Fruit fly (Drosophila melanogaster) whole organism, adult: ENCODE measurements around the gene gammaTub37C.
A peak's percentile ranks its signal among the peaks of the same experiment; 100 is the strongest.

Source experiments
- CG11617 ChIP-seq: fragments of 200-800 bp; sonication (Bioruptor generic); optimal IDR thresholded peaks from 2 replicates; lab custom pipeline; 2017; ENCODE audit warnings: mild to moderate bottlenecking, missing biosample characterization, missing genetic modification reagents, missing genetic modification characterization
- CG12768 ChIP-seq: fragments of 200-800 bp; sonication (Bioruptor generic); optimal IDR thresholded peaks from 2 replicates; lab custom pipeline; 2017; ENCODE audit warnings: missing biosample characterization, missing genetic modification characterization, mild to moderate bottlenecking, moderate library complexity, missing genetic modification reagents
- CG14711 ChIP-seq: fragments of 200-800 bp; sonication (Bioruptor generic); optimal IDR thresholded peaks from 2 replicates; lab custom pipeline; 2018; ENCODE audit warnings: missing biosample characterization, mild to moderate bottlenecking, missing genetic modification characterization, moderate library complexity
- CG1620 ChIP-seq: fragments of 200-800 bp; sonication (Bioruptor generic); optimal IDR thresholded peaks from 2 replicates; lab custom pipeline; 2016; ENCODE audit warnings: missing biosample characterization, missing genetic modification characterization
- CG33017 ChIP-seq: fragments of 200-800 bp; sonication (Bioruptor generic); optimal IDR thresholded peaks from 2 replicates; lab custom pipeline; 2018; ENCODE audit warnings: missing biosample characterization, mild to moderate bottlenecking, missing genetic modification characterization, moderate library complexity
- CG5204 ChIP-seq: fragments of 200-800 bp; sonication (Bioruptor generic); optimal IDR thresholded peaks from 2 replicates; lab custom pipeline; 2016; ENCODE audit warnings: missing biosample characterization, missing genetic modification characterization
- CG7045 ChIP-seq: fragments of 200-800 bp; sonication (Bioruptor generic); optimal IDR thresholded peaks from 2 replicates; lab custom pipeline; 2017; ENCODE audit warnings: missing biosample characterization, mild to moderate bottlenecking, missing genetic modification characterization
- CG7101 ChIP-seq: fragments of 200-800 bp; sonication (Bioruptor generic); optimal IDR thresholded peaks from 2 replicates; lab custom pipeline; 2018; ENCODE audit warnings: missing biosample characterization, mild to moderate bottlenecking, missing genetic modification characterization, moderate library complexity
- Clk ChIP-seq: fragments of 200-800 bp; sonication (Bioruptor generic); optimal IDR thresholded peaks from 2 replicates; lab custom pipeline; 2017; ENCODE audit warnings: missing biosample characterization, missing genetic modification characterization
- Crg-1 ChIP-seq: fragments of 200-800 bp; sonication (Bioruptor generic); optimal IDR thresholded peaks from 2 replicates; lab custom pipeline; 2016; ENCODE audit warnings: missing biosample characterization, missing genetic modification characterization
- Hr96 ChIP-seq: fragments of 200-800 bp; sonication (Bioruptor generic); optimal IDR thresholded peaks from 2 replicates; lab custom pipeline; 2016; ENCODE audit warnings: missing biosample characterization, missing genetic modification characterization
- Mnt ChIP-seq: fragments of 200-800 bp; sonication (Bioruptor generic); optimal IDR thresholded peaks from 2 replicates; lab custom pipeline; 2016; ENCODE audit warnings: missing biosample characterization, mild to moderate bottlenecking, missing genetic modification characterization
- bab1 ChIP-seq: fragments of 200-800 bp; sonication (Bioruptor generic); optimal IDR thresholded peaks from 3 replicates; lab custom pipeline; 2019; ENCODE audit warnings: missing biosample characterization, mild to moderate bottlenecking, missing genetic modification characterization, moderate library complexity
- cic ChIP-seq: fragments of 200-800 bp; sonication (Bioruptor generic); optimal IDR thresholded peaks from 2 replicates; lab custom pipeline; 2017; ENCODE audit warnings: missing biosample characterization, mild to moderate bottlenecking, missing genetic modification characterization, moderate library complexity
- cnc ChIP-seq, 2 experiments: fragments of >200 bp; optimal IDR thresholded peaks; 2 replicates each; lab custom pipeline; 2017
- kay ChIP-seq: fragments of 200-800 bp; sonication (Bioruptor generic); peaks from one replicate; lab custom pipeline; 2016; ENCODE audit warnings: missing biosample characterization, missing genetic modification characterization, borderline replicate concordance
- ovo ChIP-seq: fragments of 200-800 bp; sonication (Bioruptor generic); optimal IDR thresholded peaks from 2 replicates; lab custom pipeline; 2016; ENCODE audit warnings: missing biosample characterization, missing genetic modification characterization
- pad ChIP-seq: fragments of 200-800 bp; sonication (Bioruptor generic); optimal IDR thresholded peaks from 3 replicates; lab custom pipeline; 2017; ENCODE audit warnings: missing biosample characterization, missing genetic modification characterization, mild to moderate bottlenecking, moderate library complexity, missing genetic modification reagents
- tj ChIP-seq: fragments of 200-800 bp; sonication (Bioruptor generic); optimal IDR thresholded peaks from 3 replicates; lab custom pipeline; 2017; ENCODE audit warnings: missing biosample characterization, mild to moderate bottlenecking, missing genetic modification characterization, moderate library complexity
- toe ChIP-seq: fragments of 200-800 bp; sonication (Bioruptor generic); optimal IDR thresholded peaks from 2 replicates; lab custom pipeline; 2016; ENCODE audit warnings: missing biosample characterization, missing genetic modification characterization

gammaTub37C gene

DNA sequence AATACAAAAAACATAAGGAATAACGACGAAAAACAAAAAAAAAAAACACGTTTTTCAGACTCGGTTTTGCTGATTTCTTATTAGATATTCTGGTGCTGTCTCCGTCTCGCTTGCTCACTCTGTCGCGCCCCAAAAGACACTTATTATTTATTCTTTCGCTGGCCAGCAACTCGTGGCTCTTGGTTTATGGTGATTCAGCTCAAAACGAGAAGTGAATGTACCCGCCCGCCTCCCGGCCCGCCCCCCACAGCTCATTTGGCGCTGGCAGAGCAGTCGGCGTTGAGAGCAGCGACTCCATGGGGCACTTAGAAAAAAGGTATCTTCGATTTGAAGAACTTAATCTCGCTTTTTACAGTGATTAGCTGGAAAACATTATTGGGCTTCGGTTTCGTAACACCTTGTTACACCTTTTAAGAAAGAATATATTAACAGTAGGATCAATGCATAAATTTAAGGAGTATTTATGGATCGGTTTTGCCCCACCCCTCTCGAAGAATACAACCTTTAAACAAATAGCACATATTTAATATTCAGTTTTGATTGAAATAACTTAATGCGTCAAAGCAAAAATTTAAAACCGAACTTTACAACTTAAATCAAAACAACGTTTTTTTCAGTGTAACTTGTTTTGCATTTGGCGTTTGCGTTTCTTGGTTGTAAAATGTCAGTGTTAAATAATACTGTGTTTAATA lies 43.9 kb downstream of the gammaTub37C start:
- TF ChIP-seq Crg-1 (GFP tag; lab: Kevin White, UChicago): no peak
- peak; percentile 56 for TF ChIP-seq CG7101 (tag; lab: Kevin White, UChicago)
- peak; percentile 59 for TF ChIP-seq CG11617
- peak; percentile 45 for TF ChIP-seq CG14711 (tag; lab: Kevin White, UChicago)
- TF ChIP-seq Hr96: peak; percentile 64
- TF ChIP-seq bab1: peak; percentile 84
- TF ChIP-seq pad (GFP tag; lab: Kevin White, UChicago): peak; percentile 41
- TF ChIP-seq kay: peak; percentile 65
- no peak for TF ChIP-seq CG1620 (GFP tag; lab: Kevin White, UChicago)
- TF ChIP-seq CG33017 (tag; lab: Kevin White, UChicago): no peak
- TF ChIP-seq CG7045 (GFP tag; lab: Kevin White, UChicago): peak; percentile 36
- TF ChIP-seq cnc (optimal IDR thresholded peaks at IDR 0.05; lab: Kevin White, UChicago): no peak
- TF ChIP-seq ovo (GFP tag; lab: Kevin White, UChicago): no peak
- TF ChIP-seq tj (GFP tag; lab: Kevin White, UChicago): peak; percentile 95
- no peak for TF ChIP-seq toe (GFP tag; lab: Kevin White, UChicago)
- no peak for TF ChIP-seq Clk
- no peak for TF ChIP-seq cic (GFP tag; lab: Kevin White, UChicago)
- no peak for TF ChIP-seq CG12768 (GFP tag; lab: Kevin White, UChicago)
- TF ChIP-seq Mnt (GFP tag; lab: Kevin White, UChicago): no peak
- no peak for TF ChIP-seq CG5204 (GFP tag; lab: Kevin White, UChicago)

DNA sequence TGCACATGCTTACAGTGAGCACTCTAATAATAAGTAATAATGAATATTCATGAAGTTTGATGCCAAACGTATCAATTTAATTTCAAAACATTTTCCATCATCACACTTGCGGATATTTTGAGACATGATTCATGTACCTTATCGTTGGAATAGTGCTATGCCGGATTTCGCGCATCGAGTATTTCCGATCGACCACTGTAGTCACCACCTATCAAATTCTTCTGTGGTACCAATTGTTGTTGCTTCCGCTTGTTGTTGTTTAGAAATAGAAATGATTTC lies 44.6 kb downstream of the gammaTub37C start:
- TF ChIP-seq CG14711 (tag; lab: Kevin White, UChicago): peak; percentile 34
- no peak for TF ChIP-seq kay
- peak; percentile 16 for TF ChIP-seq CG7101 (tag; lab: Kevin White, UChicago)
- TF ChIP-seq Hr96: peak; percentile 33
- TF ChIP-seq pad (GFP tag; lab: Kevin White, UChicago): peak; percentile 17
- TF ChIP-seq bab1: peak; percentile 54

dm6 chr2L:19140257-19140983 lies 45.1 kb downstream of the gammaTub37C start:
- TF ChIP-seq tj (GFP tag; lab: Kevin White, UChicago): peak; percentile 76
- no peak for TF ChIP-seq cnc (optimal IDR thresholded peaks at IDR 0.05; lab: Kevin White, UChicago)
- TF ChIP-seq CG1620 (GFP tag; lab: Kevin White, UChicago): no peak
- no peak for TF ChIP-seq kay
- no peak for TF ChIP-seq CG7045 (GFP tag; lab: Kevin White, UChicago)
- TF ChIP-seq toe (GFP tag; lab: Kevin White, UChicago): no peak
- TF ChIP-seq cic (GFP tag; lab: Kevin White, UChicago): no peak
- TF ChIP-seq Clk: no peak

dm6 chr2L:19139751-19140150 lies 45.8 kb downstream of the gammaTub37C start:
- no peak for TF ChIP-seq Crg-1 (GFP tag; lab: Kevin White, UChicago)
- TF ChIP-seq ovo (GFP tag; lab: Kevin White, UChicago): no peak
- no peak for TF ChIP-seq CG7101 (tag; lab: Kevin White, UChicago)
- TF ChIP-seq bab1: no peak

DNA sequence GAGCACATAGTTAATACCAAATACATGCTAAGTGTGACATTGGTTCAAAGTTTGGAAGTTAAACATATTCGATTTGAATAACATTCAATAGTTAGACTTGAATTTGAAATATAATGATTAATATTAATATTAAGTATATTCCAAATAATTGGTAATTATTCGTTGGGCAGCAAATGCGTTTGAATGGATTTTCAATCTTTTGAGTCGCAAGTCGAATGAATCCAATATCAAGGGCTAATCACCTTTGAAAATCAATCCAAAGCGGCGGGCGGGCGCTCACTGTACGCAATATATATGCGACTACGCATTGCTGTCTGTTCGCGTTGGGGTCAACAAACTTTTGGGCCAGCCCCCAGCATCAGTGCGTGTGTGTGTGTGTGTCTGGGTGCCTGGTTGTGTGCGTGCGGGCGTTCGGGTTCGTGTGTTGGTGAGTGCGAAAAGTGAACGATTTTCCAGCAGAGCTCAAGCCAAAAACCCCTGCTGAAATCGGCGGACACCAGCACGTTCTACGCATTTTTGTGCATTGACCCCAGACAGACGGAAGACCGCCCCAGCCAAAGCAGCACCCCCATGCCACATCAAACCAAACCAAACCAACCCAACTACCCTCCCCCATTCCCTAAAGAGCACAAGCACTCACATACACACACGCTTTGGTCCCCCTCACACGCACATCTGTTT lies 47.0 kb downstream of the gammaTub37C start:
- no peak for TF ChIP-seq toe (GFP tag; lab: Kevin White, UChicago)

dm6 chr2L:19137494-19138360 lies 47.8 kb downstream of the gammaTub37C start:
- TF ChIP-seq kay: no peak
- TF ChIP-seq tj (GFP tag; lab: Kevin White, UChicago): peak; percentile 65
- TF ChIP-seq Clk: no peak

dm6 chr2L:19136735-19137134 lies 48.8 kb downstream of the gammaTub37C start:
- TF ChIP-seq Mnt (GFP tag; lab: Kevin White, UChicago) (no peak), bab1 (peak; percentile 11)
